Fruit fly (Drosophila melanogaster): ENCODE results near the gene CG34404.

CG34404 gene

DNA sequence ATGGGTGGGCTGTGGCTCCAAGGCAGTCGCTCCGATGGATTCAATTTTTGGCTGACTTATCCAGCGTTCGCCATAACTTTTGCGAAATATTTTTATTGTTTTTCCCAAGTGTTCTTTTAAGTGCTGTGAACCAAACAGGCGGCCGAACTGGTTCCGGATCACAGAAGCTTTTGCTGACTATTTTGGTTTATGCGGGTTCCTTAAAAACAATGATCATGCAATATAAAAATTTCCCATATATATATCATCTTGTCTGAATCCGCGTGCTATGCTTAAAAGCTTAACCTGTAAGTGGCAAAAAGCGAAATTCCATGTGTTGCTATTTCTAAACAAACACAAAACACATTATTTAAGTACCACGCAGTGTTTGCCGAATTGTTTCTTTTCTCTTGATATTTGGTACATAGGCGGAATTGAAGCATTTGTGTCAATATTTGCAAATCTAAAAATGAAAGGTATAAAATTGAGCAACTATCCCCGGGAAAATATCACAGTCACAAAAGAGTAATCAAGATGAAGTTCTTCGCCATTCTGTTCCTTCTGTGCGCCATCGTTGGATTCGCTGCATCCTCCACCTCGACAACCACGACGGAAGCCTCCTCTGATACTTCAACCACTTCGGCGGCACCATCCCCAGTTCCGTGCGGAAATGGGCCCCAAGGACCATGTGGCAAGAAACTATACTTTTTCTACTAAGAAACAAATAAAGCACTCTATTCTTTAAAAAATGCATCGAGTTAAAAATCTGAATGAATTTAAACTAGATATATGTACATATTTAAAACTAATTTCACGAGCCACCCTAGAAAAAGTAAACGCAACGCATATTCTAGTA is 47.3 kb downstream of the CG34404 start, which contains the start of the genes CG6276 and CG44040 (continued):
- peak; percentile 46 for TF ChIP-seq CG3995 (GFP tag; optimal IDR thresholded peaks at IDR 0.05)
- no peak for TF ChIP-seq twi (tag; optimal IDR thresholded peaks at IDR 0.05)
- peak; percentile 48 for TF ChIP-seq CG18262 (tag; optimal IDR thresholded peaks at IDR 0.05)
- TF ChIP-seq luna (GFP tag; optimal IDR thresholded peaks at IDR 0.05), result peak; percentile 34
- TF ChIP-seq Fer1 (GFP tag; optimal IDR thresholded peaks at IDR 0.05), result peak; percentile 55
- TF ChIP-seq run (tag; optimal IDR thresholded peaks at IDR 0.05), result no peak
- peak; percentile 59 for TF ChIP-seq slbo (GFP tag; IDR thresholded peaks at IDR 0.05)
- no peak for TF ChIP-seq CG6791 (GFP tag; IDR thresholded peaks at IDR 0.05; ENCODE audit: partially characterized antibody)
- 0 out of 3 replicates have a peak, but pooled peaks have one; percentile 30 for TF ChIP-seq CG14050 (GFP tag; IDR thresholded peaks at IDR 0.05)
- TF ChIP-seq NC2β (GFP tag; optimal IDR thresholded peaks at IDR 0.05), result no peak
- no peak for TF ChIP-seq CG16813 (GFP tag; IDR thresholded peaks at IDR 0.05; ENCODE audit: partially characterized antibody)
- no peak for TF ChIP-seq danr (GFP tag; IDR thresholded peaks at IDR 0.05)
- no peak for TF ChIP-seq z (GFP tag; IDR thresholded peaks at IDR 0.05)
- TF ChIP-seq CG4328 (GFP tag; optimal IDR thresholded peaks at IDR 0.05), result no peak
- TF ChIP-seq CG16815 (GFP tag; optimal IDR thresholded peaks at IDR 0.05), result no peak
- TF ChIP-seq CG6765 (GFP tag; optimal IDR thresholded peaks at IDR 0.05), result peak; percentile 73
- TF ChIP-seq Camta (GFP tag; optimal IDR thresholded peaks at IDR 0.05), result peak; percentile 50
- TF ChIP-seq Asciz (GFP tag; optimal IDR thresholded peaks at IDR 0.05), result peak; percentile 23
- no peak for TF ChIP-seq gfzf (GFP tag; optimal IDR thresholded peaks at IDR 0.05)
- peak; percentile 22 for TF ChIP-seq crc (GFP tag; optimal IDR thresholded peaks at IDR 0.05)
- TF ChIP-seq Mrtf (GFP tag; IDR thresholded peaks at IDR 0.05), result peak; percentile 39; the same call in 1 of the 3 replicates
- TF ChIP-seq CG7987 (GFP tag; optimal IDR thresholded peaks at IDR 0.05), result no peak
- no peak for TF ChIP-seq dmrt99B (tag; optimal IDR thresholded peaks at IDR 0.05)
- TF ChIP-seq lbe (GFP tag; optimal IDR thresholded peaks at IDR 0.05), result peak; percentile 63
- peak; percentile 49 for TF ChIP-seq CG12391 (tag; optimal IDR thresholded peaks at IDR 0.05)
- TF ChIP-seq Hsf (GFP tag; optimal IDR thresholded peaks at IDR 0.05), result peak; percentile 33
- TF ChIP-seq CG2712 (tag; optimal IDR thresholded peaks at IDR 0.05), result peak; percentile 53
- TF ChIP-seq ash1 (GFP tag; optimal IDR thresholded peaks at IDR 0.05), result no peak
- TF ChIP-seq CG9932 (GFP tag; IDR thresholded peaks at IDR 0.05), result peak; percentile 57
- TF ChIP-seq Med (GFP tag), result peak; percentile 94
- peak; percentile 21 for TF ChIP-seq Dp (GFP tag; optimal IDR thresholded peaks at IDR 0.05)
- TF ChIP-seq CG31388 (GFP tag; optimal IDR thresholded peaks at IDR 0.05), result no peak
- peak; percentile 6 for TF ChIP-seq CG8089 (GFP tag; optimal IDR thresholded peaks at IDR 0.05)
- no peak for TF ChIP-seq CkIIα-i1 (GFP tag; IDR thresholded peaks at IDR 0.05)
- no peak for TF ChIP-seq zen (tag; optimal IDR thresholded peaks at IDR 0.05)
- 0 out of 2 replicates have a peak, but pooled peaks have one; percentile 15 for TF ChIP-seq dati (GFP tag; IDR thresholded peaks at IDR 0.05)
- no peak for TF ChIP-seq CG32767 (GFP tag; IDR thresholded peaks at IDR 0.05)
- no peak for TF ChIP-seq Lpt (GFP tag; optimal IDR thresholded peaks at IDR 0.05)
- peak; percentile 41 for TF ChIP-seq CG1233 (GFP tag; optimal IDR thresholded peaks at IDR 0.05)
- no peak for TF ChIP-seq gsb (GFP tag; IDR thresholded peaks at IDR 0.05)
- peak; percentile 47 for TF ChIP-seq CG10274 (GFP tag; optimal IDR thresholded peaks at IDR 0.05)
- peak; percentile 76 for TF ChIP-seq lab (GFP tag; optimal IDR thresholded peaks at IDR 0.05)
- TF ChIP-seq CG12104 (GFP tag; optimal IDR thresholded peaks at IDR 0.05), result peak; percentile 13
- no peak for TF ChIP-seq CG6175 (GFP tag; IDR thresholded peaks at IDR 0.05)
- TF ChIP-seq CG2875 (GFP tag; optimal IDR thresholded peaks at IDR 0.05), result peak; percentile 14
- TF ChIP-seq ranshi (GFP tag; IDR thresholded peaks at IDR 0.05), result peak; percentile 58
- no peak for TF ChIP-seq ham (GFP tag; IDR thresholded peaks at IDR 0.05)
- TF ChIP-seq unc-4 (GFP tag; IDR thresholded peaks at IDR 0.05; ENCODE audit: partially characterized antibody), result no peak
- peak; percentile 46; the same call in 1 of the 2 replicates for TF ChIP-seq CG9215 (GFP tag; IDR thresholded peaks at IDR 0.05)
